Fruit fly (Drosophila melanogaster): ENCODE results near the gene CG1309.

- TF ChIP-seq kay (GFP tag; ENCODE audit: borderline replicate concordance) (no peak), Mnt (GFP tag; optimal IDR thresholded peaks at IDR 0.05) (no peak), Clk (GFP tag; optimal IDR thresholded peaks at IDR 0.05) (no peak), pad (GFP tag; optimal IDR thresholded peaks at IDR 0.05) (no peak), CG11617 (GFP tag; optimal IDR thresholded peaks at IDR 0.05) (no peak), Crg-1 (GFP tag; optimal IDR thresholded peaks at IDR 0.05) (no peak), CG1620 (GFP tag; optimal IDR thresholded peaks at IDR 0.05) (no peak), Hr96 (GFP tag; optimal IDR thresholded peaks at IDR 0.05) (no peak)
Observed at dm6 chr3L:4277796-4278195, 18.6 kb downstream of the CG1309 start, which contains the start of gene Ctl1.

Data from whole organism, adult.